Worm (Caenorhabditis elegans): ENCODE results near the gene F44F4.15.

DNA sequence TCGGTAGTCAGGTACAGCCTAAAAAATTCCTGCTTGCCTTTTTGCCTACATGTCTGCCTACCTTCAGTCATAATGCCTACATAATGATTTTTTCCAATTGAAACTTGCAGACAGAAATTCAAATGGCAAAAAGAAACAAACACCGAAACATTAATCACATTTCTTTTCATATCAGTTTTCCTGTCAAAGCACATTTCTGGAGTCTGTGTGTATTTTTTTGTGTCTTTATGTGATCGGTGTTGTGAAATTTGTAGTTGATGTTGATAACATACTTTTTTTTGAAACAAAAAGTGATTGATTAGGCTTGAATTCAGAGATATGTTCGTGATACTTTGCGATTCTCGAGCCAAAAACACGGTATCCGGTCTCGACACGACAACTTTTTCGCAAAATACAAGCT, 34.9 kb downstream of the F44F4.15 start:
- TF ChIP-seq tbx-37 (GFP tag; conservative IDR thresholded peaks at IDR 0.05) (no peak), ama-1 (optimal IDR thresholded peaks at IDR 0.05) (no peak), F13C5.2 (tag; optimal IDR thresholded peaks at IDR 0.05) (no peak), B0310.2 (tag; optimal IDR thresholded peaks at IDR 0.05) (no peak), hmbx-1 (tag; optimal IDR thresholded peaks at IDR 0.05) (no peak), aly-1 (tag; optimal IDR thresholded peaks at IDR 0.05) (no peak), flt-1 (GFP tag; IDR thresholded peaks at IDR 0.05) (no peak), hnd-1 (tag; optimal IDR thresholded peaks at IDR 0.05) (no peak), ceh-13 (GFP tag; optimal IDR thresholded peaks at IDR 0.05) (no peak), scrt-1 (GFP tag; IDR thresholded peaks at IDR 0.05) (no peak), ets-7 (tag; optimal IDR thresholded peaks at IDR 0.05) (no peak)
